Worm (Caenorhabditis elegans) whole organism, L4/young adult: ENCODE measurements around the gene mps-4.
A peak's percentile ranks its signal among the peaks of the same experiment; 100 is the strongest.

Source experiments
- W03F9.2 ChIP-seq: fragments of 150-350 bp; optimal IDR thresholded peaks from 2 replicates; lab custom pipeline; 2014; ENCODE audit warnings: missing biosample characterization, missing genetic modification characterization
- dao-5 ChIP-seq: sonication (generic microtip); optimal IDR thresholded peaks from 2 replicates; lab custom pipeline; 2016; ENCODE audit warnings: missing genotype, missing genetic modification characterization, moderate library complexity, missing compliant biosample characterization
- him-1 ChIP-seq: sonication (generic microtip); optimal IDR thresholded peaks from 2 replicates; lab custom pipeline; 2016; ENCODE audit warnings: missing genotype, missing genetic modification reagents, missing genetic modification characterization, missing compliant biosample characterization

mps-4 gene

DNA sequence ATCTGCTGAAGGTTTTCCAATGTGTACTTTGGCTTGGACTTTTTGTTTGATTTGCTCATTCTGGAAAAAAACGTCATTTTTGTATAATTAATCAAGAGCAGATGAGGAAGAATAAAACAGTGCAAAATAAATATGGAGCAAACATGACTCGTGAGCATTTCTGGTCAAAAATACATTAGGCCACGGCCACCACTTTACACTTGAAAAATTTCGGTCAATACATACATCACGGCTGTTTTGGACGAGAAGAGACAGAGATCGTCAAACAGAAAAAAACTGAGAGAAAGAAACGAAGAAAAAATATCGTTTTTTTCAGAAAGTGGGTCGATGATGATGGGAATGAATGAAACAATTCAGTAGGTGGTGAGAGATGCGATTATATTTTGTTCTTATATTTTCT, 3.3 kb downstream of the mps-4 start, which contains the start of the genes F09G8.7 and crn-7:
F09G8.7 (minus strand) TSS at position 60 of the 400 bp plus-strand sequence.
crn-7 (plus strand) TSS at position 236 of the 400 bp plus-strand sequence.
- TF ChIP-seq him-1: no peak
- no peak for TF ChIP-seq W03F9.2 (tag; lab: Kevin White, UChicago)
- no peak for TF ChIP-seq dao-5 (tag; lab: Kevin White, UChicago)

DNA sequence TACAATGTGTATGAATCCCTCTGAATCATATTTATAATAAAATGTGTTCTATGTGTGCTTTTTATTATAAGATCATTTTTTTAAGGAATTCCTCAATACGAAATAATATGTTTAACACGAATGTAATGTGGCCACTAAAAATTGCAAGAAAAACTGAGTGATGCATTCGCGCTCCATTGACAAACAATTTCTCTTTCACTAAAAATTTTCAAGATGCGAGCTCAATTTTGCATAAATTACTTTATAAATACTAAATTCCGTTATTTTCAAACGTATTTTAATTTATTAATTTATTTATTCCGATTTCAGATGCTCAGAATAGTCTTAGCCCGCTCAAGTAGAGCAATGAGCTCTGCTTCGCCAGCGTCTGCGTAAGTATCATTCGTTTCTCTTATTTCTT, 5.8 kb downstream of the mps-4 start, which contains the start of gene mrps-9:
mrps-9 (plus strand) TSS at position 310 of the 400 bp plus-strand sequence.
- TF ChIP-seq him-1: no peak
- TF ChIP-seq W03F9.2 (tag; lab: Kevin White, UChicago): peak; percentile 13

DNA sequence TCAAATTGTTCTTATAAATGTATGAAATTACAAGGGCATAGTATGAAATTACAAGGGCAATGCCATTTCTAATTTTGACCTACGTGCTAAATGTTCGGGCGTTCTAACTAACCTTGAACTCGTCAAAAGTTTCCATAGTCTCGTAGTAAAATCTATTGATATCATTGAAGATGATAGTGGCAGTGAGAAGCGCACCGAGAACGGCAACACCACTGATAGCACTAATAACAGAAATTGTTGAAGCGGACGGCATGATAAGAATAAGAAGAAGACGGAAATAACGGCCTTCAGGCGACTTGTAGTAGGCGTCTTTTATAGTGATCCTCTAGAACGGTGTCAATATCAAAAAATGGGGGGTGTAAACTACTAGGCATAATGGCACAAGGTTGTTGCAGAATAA, 8.2 kb downstream of the mps-4 start, which contains the start of gene col-91:
col-91 (minus strand) TSS at position 288 of the 400 bp plus-strand sequence.
- TF ChIP-seq W03F9.2 (tag; lab: Kevin White, UChicago) (no peak), dao-5 (tag; lab: Kevin White, UChicago) (no peak), him-1 (no peak)

DNA sequence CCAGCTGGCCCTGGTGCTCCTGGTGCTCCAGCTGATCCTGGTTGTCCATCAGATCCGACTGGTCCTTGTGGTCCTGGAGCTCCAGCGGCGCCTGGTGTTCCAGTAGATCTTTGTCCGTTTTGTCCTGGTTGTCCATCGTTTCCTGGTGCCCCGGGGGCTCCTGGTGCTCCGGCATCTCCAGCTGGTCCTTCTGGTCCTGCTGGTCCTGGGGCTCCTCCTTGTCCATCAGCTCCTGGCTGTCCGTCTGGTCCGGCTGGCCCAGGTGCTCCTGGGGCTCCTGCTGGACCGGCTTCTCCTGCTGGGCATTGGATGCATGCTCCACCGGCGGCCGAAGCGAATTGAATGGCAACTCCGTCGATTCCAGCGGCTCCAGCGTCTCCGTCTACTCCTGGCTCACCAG, 9.0 kb downstream of the mps-4 start:
- no peak for TF ChIP-seq him-1
- no peak for TF ChIP-seq dao-5 (tag; lab: Kevin White, UChicago)
- no peak for TF ChIP-seq W03F9.2 (tag; lab: Kevin White, UChicago)

DNA sequence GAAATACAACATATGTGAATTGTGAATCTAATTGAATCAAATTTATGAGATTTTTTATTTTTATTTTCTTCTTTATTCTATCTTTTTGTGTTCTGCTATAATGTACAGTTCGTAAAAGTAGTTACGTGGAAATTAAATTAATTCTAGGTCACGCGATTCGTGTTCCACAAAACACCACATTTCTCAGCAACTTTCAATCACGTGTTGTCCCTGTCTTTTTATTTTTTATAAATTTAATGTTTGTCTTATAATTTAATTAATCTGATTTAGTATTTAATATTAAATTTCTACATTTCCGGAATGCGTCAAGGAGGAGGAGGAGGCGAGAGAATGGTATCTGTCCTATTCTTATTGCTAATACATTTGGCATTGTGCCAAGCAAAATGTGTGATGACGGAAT, 13.5 kb downstream of the mps-4 start, which contains the start of gene ncr-2:
ncr-2 (plus strand) TSS at position 301 of the 400 bp plus-strand sequence.
- TF ChIP-seq him-1 (no peak), dao-5 (tag; lab: Kevin White, UChicago) (no peak), W03F9.2 (tag; lab: Kevin White, UChicago) (no peak)

DNA sequence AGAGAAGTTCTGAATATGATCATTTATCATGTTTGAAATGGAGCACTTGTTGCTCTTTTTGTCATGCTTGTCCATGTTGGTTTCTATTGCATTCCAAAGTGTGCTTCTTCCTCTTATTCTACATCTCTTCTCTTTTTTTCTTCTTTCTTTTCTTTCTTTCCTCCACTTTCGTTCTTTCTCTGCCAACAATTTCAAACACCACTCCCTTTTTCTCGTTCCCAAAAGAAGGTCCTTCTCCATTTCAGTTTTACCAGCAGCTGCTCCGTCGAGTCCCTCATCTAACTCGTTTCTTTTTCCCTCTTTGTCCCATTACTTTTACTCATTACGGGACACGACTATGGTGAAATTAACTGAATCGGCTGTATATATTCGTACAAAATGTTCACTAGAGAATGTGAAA, 16.6 kb downstream of the mps-4 start, which contains the start of gene F09G8.5:
F09G8.5 (plus strand) TSS at position 38 of the 400 bp plus-strand sequence.
- TF ChIP-seq dao-5 (tag; lab: Kevin White, UChicago) (no peak), him-1 (no peak), W03F9.2 (tag; lab: Kevin White, UChicago) (no peak)

DNA sequence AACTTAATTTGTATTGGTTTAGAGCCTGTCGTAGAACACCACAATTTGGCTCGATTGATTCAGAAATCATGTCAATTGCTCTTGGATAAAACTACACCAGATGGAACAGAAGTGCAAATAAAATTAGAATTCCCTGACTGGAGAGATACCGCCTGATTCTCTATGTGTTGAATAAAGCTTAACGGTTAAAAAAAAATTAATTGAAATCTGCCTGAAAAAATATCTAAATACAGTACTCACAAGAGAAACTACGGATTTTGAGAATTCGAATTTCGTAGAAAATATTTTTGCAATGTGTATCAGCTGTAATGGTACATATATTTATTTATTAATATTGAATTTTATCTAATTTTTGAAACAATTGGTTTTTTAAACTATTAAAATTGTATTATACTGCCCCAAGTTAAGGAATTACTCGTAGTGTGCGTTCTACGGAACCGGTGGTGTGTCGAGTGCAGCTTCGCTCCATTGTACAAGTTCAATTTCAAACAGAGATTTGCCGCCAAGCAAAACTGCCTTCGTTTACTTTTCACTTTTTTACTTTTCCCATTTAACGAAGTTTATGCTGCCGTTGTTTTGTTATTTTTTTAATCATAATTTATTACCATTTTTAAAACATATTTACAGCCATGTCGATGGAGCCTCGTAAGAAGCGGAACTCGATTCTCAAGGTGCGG, 21.4 kb downstream of the mps-4 start, which contains the start of gene knl-1:
knl-1 (plus strand) TSS at position 626 of the 677 bp plus-strand sequence.
- TF ChIP-seq dao-5 (tag; lab: Kevin White, UChicago): no peak
- peak; percentile 50 for TF ChIP-seq W03F9.2 (tag; lab: Kevin White, UChicago)

DNA sequence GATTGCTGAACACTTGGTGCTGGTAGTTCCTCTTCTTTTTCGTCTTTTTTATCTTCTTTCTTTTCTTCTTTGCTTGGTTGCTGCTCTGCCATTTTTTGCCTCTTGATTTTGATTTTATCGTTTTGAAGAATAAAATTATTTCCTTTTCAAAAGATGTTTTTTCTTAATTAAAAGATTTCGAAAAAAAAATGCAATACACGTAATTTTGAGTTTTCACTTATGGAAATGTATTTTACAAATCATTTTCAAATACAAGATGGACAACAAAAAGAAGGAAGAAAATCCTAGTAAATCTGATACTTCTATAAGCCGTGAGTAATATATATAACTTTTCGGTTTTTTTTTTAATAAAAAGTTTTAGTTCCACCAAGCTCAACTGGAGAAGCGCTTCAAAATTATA, 22.2 kb downstream of the mps-4 start, which contains the start of the genes C02F5.10 and C02F5.2:
C02F5.10 (minus strand) TSS at position 101 of the 400 bp plus-strand sequence.
C02F5.2 (plus strand) TSS at position 239 of the 400 bp plus-strand sequence.
- TF ChIP-seq W03F9.2 (tag; lab: Kevin White, UChicago) (no peak), him-1 (no peak), dao-5 (tag; lab: Kevin White, UChicago) (no peak)

DNA sequence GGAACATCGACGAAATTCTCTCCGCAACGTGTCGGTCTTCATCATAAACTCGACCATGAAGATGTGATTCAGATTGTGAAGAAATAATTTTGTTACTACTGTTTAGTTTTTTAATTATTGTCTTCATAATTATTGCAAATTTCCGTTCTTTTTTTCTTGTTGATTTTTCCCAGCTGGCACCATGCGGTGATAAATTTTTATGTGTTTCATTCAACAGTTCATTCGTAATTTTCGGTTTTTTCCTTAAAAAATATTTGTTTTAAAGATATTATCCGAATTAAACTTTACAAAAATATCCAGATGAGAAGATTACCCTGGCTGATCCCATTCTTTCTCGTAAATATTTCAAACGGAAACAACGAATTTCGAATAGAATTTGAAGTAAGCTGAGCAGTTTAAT, 24.5 kb downstream of the mps-4 start, which contains the start of gene C02F5.13:
C02F5.13 (plus strand) TSS at position 301 of the 400 bp plus-strand sequence.
- TF ChIP-seq him-1: no peak
- no peak for TF ChIP-seq W03F9.2 (tag; lab: Kevin White, UChicago)
- no peak for TF ChIP-seq dao-5 (tag; lab: Kevin White, UChicago)

DNA sequence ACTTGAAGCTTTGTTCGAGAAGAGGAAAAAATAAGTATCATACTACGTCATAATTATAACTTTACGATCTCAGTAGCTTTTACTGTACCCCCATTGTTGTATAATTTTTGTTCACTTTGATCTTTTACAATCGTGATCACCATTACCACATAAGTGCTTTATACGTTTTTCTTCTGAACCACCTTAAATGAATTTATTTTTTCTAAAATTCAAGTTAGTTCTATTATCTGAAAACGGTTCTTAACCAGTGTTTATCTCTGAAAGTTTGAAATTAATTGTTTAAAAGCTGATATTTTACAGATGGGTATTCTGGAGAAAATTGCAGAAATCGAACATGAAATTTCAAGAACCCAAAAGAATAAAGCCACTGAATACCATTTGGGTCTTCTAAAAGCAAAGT, 26.0 kb downstream of the mps-4 start, which contains the start of gene C02F5.3:
C02F5.3 (plus strand) TSS at position 301 of the 400 bp plus-strand sequence.
- TF ChIP-seq him-1: no peak
- no peak for TF ChIP-seq dao-5 (tag; lab: Kevin White, UChicago)
- TF ChIP-seq W03F9.2 (tag; lab: Kevin White, UChicago): no peak

DNA sequence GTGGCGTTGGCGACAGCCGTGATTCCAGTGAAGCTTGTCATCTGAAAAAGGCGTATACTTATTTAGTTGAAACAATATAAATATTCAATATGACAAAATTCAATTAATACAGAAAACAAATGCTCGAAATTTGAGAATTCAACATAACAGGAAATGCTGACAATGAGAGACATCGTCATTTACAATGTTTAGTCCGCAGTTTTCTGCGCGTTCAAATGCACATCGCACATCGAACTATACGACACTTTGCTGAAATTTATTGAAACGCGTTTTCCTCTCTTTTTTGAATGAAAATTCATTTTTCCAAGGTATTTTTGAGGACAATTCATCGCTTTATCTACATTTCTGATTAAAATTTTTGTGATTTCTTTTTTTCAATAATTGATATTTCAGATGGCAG, 27.5 kb downstream of the mps-4 start, which contains the start of the genes pbs-6 and cids-1:
pbs-6 (minus strand) TSS at position 41 of the 400 bp plus-strand sequence.
cids-1 (plus strand) TSS at position 394 of the 400 bp plus-strand sequence.
- no peak for TF ChIP-seq dao-5 (tag; lab: Kevin White, UChicago)
- TF ChIP-seq him-1: no peak
- no peak for TF ChIP-seq W03F9.2 (tag; lab: Kevin White, UChicago)

DNA sequence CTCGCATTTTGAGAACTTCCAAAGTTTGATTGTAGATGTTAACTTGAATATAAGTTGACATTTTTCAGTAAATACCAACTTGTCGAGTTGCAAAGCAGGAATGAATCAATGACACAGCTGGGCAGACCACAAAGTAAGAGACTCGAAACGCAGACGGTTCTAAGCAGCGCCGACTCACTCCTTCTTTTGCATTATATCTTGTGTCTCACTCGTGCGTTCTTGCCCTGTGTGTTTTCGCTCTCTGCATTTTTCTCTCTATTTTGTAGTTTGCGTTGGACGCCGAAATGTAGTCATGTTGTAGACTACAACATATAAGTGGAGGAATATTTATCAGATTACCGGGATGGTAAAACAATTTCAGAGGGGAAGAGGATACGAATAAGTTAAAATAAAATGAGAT, 28.8 kb downstream of the mps-4 start, which contains the start of gene C02F5.12:
C02F5.12 (minus strand) TSS at position 221 of the 400 bp plus-strand sequence.
- TF ChIP-seq dao-5 (tag; lab: Kevin White, UChicago) (no peak), him-1 (no peak), W03F9.2 (tag; lab: Kevin White, UChicago) (no peak)

DNA sequence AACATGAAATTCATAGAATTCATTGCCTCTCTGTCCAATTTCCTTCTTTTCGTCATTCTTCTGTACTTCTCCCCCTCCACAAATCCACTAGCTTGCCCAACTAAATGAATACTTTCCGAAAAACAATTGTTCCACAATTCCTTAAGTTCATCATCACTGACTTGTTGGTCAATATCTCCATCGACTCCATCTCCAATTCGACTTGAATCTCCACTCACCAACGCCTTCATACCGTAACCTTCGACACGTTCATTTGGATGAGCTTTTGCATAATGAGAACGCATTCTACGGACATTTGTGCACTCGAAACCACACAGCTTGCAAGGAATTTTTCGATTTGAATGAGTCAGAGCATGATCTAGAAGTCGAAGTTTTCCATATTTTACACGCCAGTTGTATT, 30.6 kb downstream of the mps-4 start:
- TF ChIP-seq dao-5 (tag; lab: Kevin White, UChicago): no peak
- no peak for TF ChIP-seq him-1
- TF ChIP-seq W03F9.2 (tag; lab: Kevin White, UChicago): no peak

DNA sequence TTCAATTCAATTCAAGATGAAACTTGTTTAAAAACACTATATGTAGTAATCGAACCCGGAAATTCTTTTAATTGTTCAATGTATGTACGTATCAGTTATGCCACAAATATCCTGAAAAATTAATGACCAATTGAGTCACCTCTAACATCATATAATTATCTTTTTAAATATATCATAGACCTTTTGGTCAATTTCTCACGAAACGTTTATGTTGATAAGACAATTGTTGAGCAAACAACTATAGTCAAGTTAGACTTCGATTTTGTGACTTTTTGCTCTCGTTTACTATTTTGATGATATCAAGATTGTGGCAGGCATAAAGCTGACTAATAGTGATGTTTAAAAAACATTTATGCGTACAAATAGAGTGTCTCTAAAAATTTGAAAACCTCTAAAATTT, 31.3 kb downstream of the mps-4 start:
- TF ChIP-seq W03F9.2 (tag; lab: Kevin White, UChicago): no peak
- TF ChIP-seq him-1: no peak
- TF ChIP-seq dao-5 (tag; lab: Kevin White, UChicago): no peak
